Worm (Caenorhabditis elegans) whole organism, L4/young adult: ENCODE measurements around the gene Y73C8B.1.

Source experiments
- W03F9.2 ChIP-seq: fragments of 150-350 bp; optimal IDR thresholded peaks from 2 replicates; lab custom pipeline; 2014; ENCODE audit warnings: missing biosample characterization, missing genetic modification characterization
- dao-5 ChIP-seq: sonication (generic microtip); optimal IDR thresholded peaks from 2 replicates; lab custom pipeline; 2016; ENCODE audit warnings: missing genotype, missing genetic modification characterization, moderate library complexity, missing compliant biosample characterization
- him-1 ChIP-seq: sonication (generic microtip); optimal IDR thresholded peaks from 2 replicates; lab custom pipeline; 2016; ENCODE audit warnings: missing genotype, missing genetic modification reagents, missing genetic modification characterization, missing compliant biosample characterization

ce11 chrV:3204433-3204832 is 7.8 kb upstream of the Y73C8B.1 start:
- no peak for TF ChIP-seq W03F9.2 (tag; lab: Kevin White, UChicago)
- no peak for TF ChIP-seq him-1 (tag; lab: Kevin White, UChicago)
- TF ChIP-seq dao-5 (tag; lab: Kevin White, UChicago): no peak
